Fruit fly (Drosophila melanogaster) whole organism, embryonic: ENCODE measurements around the gene DnaJ-1.

Source experiments
- Aef1 ChIP-seq: fragments of 200-800 bp; sonication (Bioruptor generic); IDR thresholded peaks from 3 replicates; pipeline ENCODE4 v1.3.6; 2022; ENCODE audit warnings: missing biosample characterization, missing genetic modification characterization
- CG10462 ChIP-seq: fragments of 200-800 bp; sonication (Bioruptor generic); optimal IDR thresholded peaks from 2 replicates; lab custom pipeline; 2016; ENCODE audit warnings: missing biosample characterization, missing genetic modification characterization
- CG12219 ChIP-seq: fragments of 200-800 bp; sonication (Bioruptor generic); optimal IDR thresholded peaks from 3 replicates; lab custom pipeline; 2018; ENCODE audit warnings: missing biosample characterization, mild to moderate bottlenecking, missing genetic modification characterization
- CG12236 ChIP-seq: fragments of 200-800 bp; sonication (Bioruptor generic); optimal IDR thresholded peaks from 2 replicates; lab custom pipeline; 2016; ENCODE audit warnings: missing biosample characterization, missing genetic modification characterization
- CG13424 ChIP-seq: fragments of 200-800 bp; sonication (Bioruptor generic); optimal IDR thresholded peaks from 2 replicates; lab custom pipeline; 2019; ENCODE audit warnings: missing biosample characterization, mild to moderate bottlenecking, missing genetic modification characterization, moderate library complexity
- CG13775 ChIP-seq: fragments of 200-800 bp; sonication (Bioruptor generic); optimal IDR thresholded peaks from 3 replicates; lab custom pipeline; 2017; ENCODE audit warnings: missing biosample characterization, mild to moderate bottlenecking, missing genetic modification characterization
- CG13894 ChIP-seq: fragments of 200-800 bp; sonication (Bioruptor generic); optimal IDR thresholded peaks from 3 replicates; lab custom pipeline; 2018; ENCODE audit warnings: missing biosample characterization, mild to moderate bottlenecking, missing genetic modification characterization, moderate library complexity
- CG14050 ChIP-seq: fragments of 200-800 bp; sonication (Bioruptor generic); IDR thresholded peaks from 3 replicates; pipeline ENCODE4 v1.3.6; 2022; ENCODE audit warnings: missing biosample characterization, missing genetic modification characterization
- CG1529 ChIP-seq: fragments of 200-800 bp; sonication (Bioruptor generic); optimal IDR thresholded peaks from 3 replicates; lab custom pipeline; 2018; ENCODE audit warnings: missing biosample characterization, missing genetic modification characterization
- CG18599 ChIP-seq: fragments of 200-800 bp; sonication (Bioruptor generic); optimal IDR thresholded peaks from 3 replicates; lab custom pipeline; 2017; ENCODE audit warnings: missing biosample characterization, missing genetic modification characterization, mild to moderate bottlenecking, moderate library complexity, missing genetic modification reagents
- CG2202 ChIP-seq: fragments of 200-800 bp; sonication (Bioruptor generic); optimal IDR thresholded peaks from 2 replicates; lab custom pipeline; 2018; ENCODE audit warnings: missing biosample characterization, mild to moderate bottlenecking, missing genetic modification characterization
- CG33557 ChIP-seq: fragments of 200-800 bp; sonication (Bioruptor generic); optimal IDR thresholded peaks from 2 replicates; lab custom pipeline; 2019; ENCODE audit warnings: missing biosample characterization, mild to moderate bottlenecking, missing genetic modification characterization, moderate library complexity
- CG4424 ChIP-seq: fragments of 200-800 bp; sonication (Bioruptor generic); optimal IDR thresholded peaks from 3 replicates; lab custom pipeline; 2016; ENCODE audit warnings: missing biosample characterization, missing genetic modification characterization
- CG5245 ChIP-seq: fragments of 200-800 bp; sonication (Bioruptor generic); optimal IDR thresholded peaks from 3 replicates; lab custom pipeline; 2016; ENCODE audit warnings: missing biosample characterization, missing genetic modification characterization
- CG6854 ChIP-seq: fragments of 200-800 bp; sonication (Bioruptor generic); optimal IDR thresholded peaks from 3 replicates; lab custom pipeline; 2017; ENCODE audit warnings: missing biosample characterization, mild to moderate bottlenecking, missing genetic modification characterization
- CG7786 ChIP-seq: fragments of 200-800 bp; sonication (Bioruptor generic); optimal IDR thresholded peaks from 2 replicates; lab custom pipeline; 2016; ENCODE audit warnings: missing biosample characterization, missing genetic modification characterization
- CG7839 ChIP-seq: fragments of 200-800 bp; sonication (Bioruptor generic); optimal IDR thresholded peaks from 3 replicates; lab custom pipeline; 2018; ENCODE audit warnings: missing biosample characterization, mild to moderate bottlenecking, missing genetic modification characterization, moderate library complexity
- CG9797 ChIP-seq: fragments of 200-800 bp; sonication (Bioruptor generic); optimal IDR thresholded peaks from 3 replicates; lab custom pipeline; 2018; ENCODE audit warnings: missing biosample characterization, mild to moderate bottlenecking, missing genetic modification characterization
- CTCF ChIP-seq: fragments of 200-800 bp; sonication (Bioruptor generic); optimal IDR thresholded peaks from 2 replicates; lab custom pipeline; 2017; ENCODE audit warnings: missing biosample characterization, mild to moderate bottlenecking, missing genetic modification characterization, moderate library complexity
- CoRest ChIP-seq: fragments of 200-800 bp; sonication (Bioruptor generic); optimal IDR thresholded peaks from 3 replicates; lab custom pipeline; 2018; ENCODE audit warnings: missing biosample characterization, mild to moderate bottlenecking, missing genetic modification characterization, moderate library complexity
- D19A ChIP-seq: fragments of 200-800 bp; optimal IDR thresholded peaks from 3 replicates; lab custom pipeline; 2019; ENCODE audit warnings: missing biosample characterization, mild to moderate bottlenecking, missing genetic modification characterization, moderate library complexity
- Dip3 ChIP-seq: fragments of 200-800 bp; sonication (Bioruptor generic); optimal IDR thresholded peaks from 3 replicates; lab custom pipeline; 2016; ENCODE audit warnings: missing biosample characterization, missing genetic modification characterization
- Ets97D ChIP-seq: fragments of 200-800 bp; sonication (Bioruptor generic); optimal IDR thresholded peaks from 3 replicates; lab custom pipeline; 2016; ENCODE audit warnings: missing biosample characterization, missing genetic modification characterization
- Fer2 ChIP-seq: fragments of 200-800 bp; sonication (Bioruptor generic); optimal IDR thresholded peaks from 2 replicates; lab custom pipeline; 2018; ENCODE audit warnings: missing biosample characterization, mild to moderate bottlenecking, missing genetic modification characterization, moderate library complexity
- Gsc ChIP-seq: fragments of 200-800 bp; sonication (Bioruptor generic); IDR thresholded peaks from 2 replicates; pipeline ENCODE4 v1.3.6; 2022; ENCODE audit warnings: missing biosample characterization, missing genetic modification characterization
- H2.0 ChIP-seq: fragments of 200-800 bp; sonication (Bioruptor generic); IDR thresholded peaks from 2 replicates; pipeline ENCODE4 v1.3.6; 2022; ENCODE audit warnings: missing biosample characterization, missing genetic modification characterization
- HLHmδ ChIP-seq: fragments of 200-800 bp; sonication (Bioruptor generic); optimal IDR thresholded peaks from 2 replicates; lab custom pipeline; 2018; ENCODE audit warnings: missing biosample characterization, mild to moderate bottlenecking, missing genetic modification characterization, moderate library complexity
- Mrtf ChIP-seq: fragments of 200-800 bp; sonication (Bioruptor generic); IDR thresholded peaks from 3 replicates; pipeline ENCODE4 v1.3.6; 2022; ENCODE audit warnings: missing biosample characterization, missing genetic modification characterization
- Poxn ChIP-seq: fragments of 200-800 bp; sonication (Bioruptor generic); IDR thresholded peaks from 2 replicates; pipeline ENCODE4 v1.3.6; 2022; ENCODE audit warnings: missing biosample characterization, missing genetic modification characterization
- Vsx1 ChIP-seq: fragments of 200-800 bp; sonication (Bioruptor generic); optimal IDR thresholded peaks from 2 replicates; lab custom pipeline; 2017; ENCODE audit warnings: missing biosample characterization, mild to moderate bottlenecking, missing genetic modification characterization, missing genetic modification reagents
- amos ChIP-seq: fragments of 200-800 bp; sonication (Bioruptor generic); IDR thresholded peaks from 2 replicates; pipeline ENCODE4 v1.3.6; 2022; ENCODE audit warnings: missing biosample characterization, missing genetic modification characterization; ENCODE audit not compliant: partially characterized antibody
- ara ChIP-seq: fragments of 200-800 bp; sonication (Bioruptor generic); IDR thresholded peaks from 2 replicates; pipeline ENCODE4 v1.3.6; 2022; ENCODE audit warnings: missing biosample characterization, missing genetic modification characterization
- bab2 ChIP-seq: fragments of 200-800 bp; sonication (Bioruptor generic); optimal IDR thresholded peaks from 2 replicates; lab custom pipeline; 2016; ENCODE audit warnings: missing biosample characterization, missing genetic modification characterization
- crp ChIP-seq, 2 experiments: fragments of 200-800 bp; sonication (Bioruptor generic); optimal IDR thresholded peaks; 2 replicates in 1 of 2; 3 replicates in 1 of 2; lab custom pipeline; 2017; ENCODE audit warnings: missing biosample characterization in 2 of 2, missing genetic modification characterization in 2 of 2, mild to moderate bottlenecking in 1 of 2, moderate library complexity in 1 of 2
- dan ChIP-seq: fragments of 200-800 bp; sonication (Bioruptor generic); IDR thresholded peaks from 2 replicates; pipeline ENCODE4 v1.3.6; 2022; ENCODE audit warnings: missing biosample characterization, missing genetic modification characterization
- dm ChIP-seq: fragments of 200-800 bp; sonication (Bioruptor generic); optimal IDR thresholded peaks from 3 replicates; lab custom pipeline; 2016; ENCODE audit warnings: missing biosample characterization, missing genetic modification characterization
- dpn ChIP-seq, 2 experiments: fragments of 200-800 bp; sonication (Bioruptor generic); optimal IDR thresholded peaks; 3 replicates each; lab custom pipeline; 2016; ENCODE audit warnings: missing biosample characterization in 2 of 2, missing genetic modification characterization in 2 of 2
- eve ChIP-seq, 2 experiments: fragments of >200 bp; optimal IDR thresholded peaks; 2 replicates each; lab custom pipeline; 2017; ENCODE audit warnings: missing biosample characterization in 2 of 2, missing genetic modification characterization in 2 of 2
- gem ChIP-seq: fragments of 200-800 bp; sonication (Bioruptor generic); optimal IDR thresholded peaks from 2 replicates; lab custom pipeline; 2019; ENCODE audit warnings: missing biosample characterization, mild to moderate bottlenecking, missing genetic modification characterization, moderate library complexity
- grau ChIP-seq: fragments of 200-800 bp; optimal IDR thresholded peaks from 3 replicates; lab custom pipeline; 2019; ENCODE audit warnings: missing biosample characterization, mild to moderate bottlenecking, missing genetic modification characterization, moderate library complexity
- hb ChIP-seq: fragments of 200-800 bp; sonication (Bioruptor generic); IDR thresholded peaks from 3 replicates; pipeline ENCODE4 v1.3.6; 2022; ENCODE audit warnings: missing biosample characterization, missing genetic modification characterization; ENCODE audit not compliant: partially characterized antibody
- nmo ChIP-seq: fragments of 200-800 bp; sonication (Bioruptor generic); optimal IDR thresholded peaks from 2 replicates; lab custom pipeline; 2018; ENCODE audit warnings: missing biosample characterization, mild to moderate bottlenecking, missing genetic modification characterization, moderate library complexity
- pfk ChIP-seq: fragments of 200-800 bp; sonication (Bioruptor generic); optimal IDR thresholded peaks from 2 replicates; lab custom pipeline; 2018; ENCODE audit warnings: missing biosample characterization, mild to moderate bottlenecking, missing genetic modification characterization, moderate library complexity
- sens-2 ChIP-seq: fragments of 200-800 bp; sonication (Bioruptor generic); IDR thresholded peaks from 2 replicates; pipeline ENCODE4 v1.3.6; 2022; ENCODE audit warnings: missing biosample characterization, missing genetic modification characterization
- toy ChIP-seq: fragments of 200-800 bp; sonication (Bioruptor generic); IDR thresholded peaks from 2 replicates; pipeline ENCODE4 v1.3.6; 2022; ENCODE audit warnings: missing biosample characterization, missing genetic modification characterization
- ttk ChIP-seq: fragments of 200-800 bp; sonication (Bioruptor generic); IDR thresholded peaks from 2 replicates; pipeline ENCODE4 v2.1.2; 2022; ENCODE audit warnings: missing biosample characterization, missing genetic modification characterization
- tup ChIP-seq: fragments of 200-800 bp; sonication (Bioruptor generic); optimal IDR thresholded peaks from 2 replicates; lab custom pipeline; 2016; ENCODE audit warnings: missing biosample characterization, mild to moderate bottlenecking, missing genetic modification characterization, moderate library complexity
- unc-4 ChIP-seq: fragments of 200-800 bp; sonication (Bioruptor generic); IDR thresholded peaks from 2 replicates; pipeline ENCODE4 v1.3.6; 2022; ENCODE audit warnings: missing biosample characterization, missing genetic modification characterization; ENCODE audit not compliant: partially characterized antibody
- usp ChIP-seq: fragments of >200 bp; optimal IDR thresholded peaks from 2 replicates; lab custom pipeline; 2017; ENCODE audit warnings: missing biosample characterization, missing genetic modification characterization
- zen2 ChIP-seq: fragments of 200-800 bp; sonication (Bioruptor generic); IDR thresholded peaks from 3 replicates; pipeline ENCODE4 v1.3.6; 2022; ENCODE audit warnings: missing biosample characterization, missing genetic modification characterization; ENCODE audit not compliant: partially characterized antibody

Gene DnaJ-1

DNA sequence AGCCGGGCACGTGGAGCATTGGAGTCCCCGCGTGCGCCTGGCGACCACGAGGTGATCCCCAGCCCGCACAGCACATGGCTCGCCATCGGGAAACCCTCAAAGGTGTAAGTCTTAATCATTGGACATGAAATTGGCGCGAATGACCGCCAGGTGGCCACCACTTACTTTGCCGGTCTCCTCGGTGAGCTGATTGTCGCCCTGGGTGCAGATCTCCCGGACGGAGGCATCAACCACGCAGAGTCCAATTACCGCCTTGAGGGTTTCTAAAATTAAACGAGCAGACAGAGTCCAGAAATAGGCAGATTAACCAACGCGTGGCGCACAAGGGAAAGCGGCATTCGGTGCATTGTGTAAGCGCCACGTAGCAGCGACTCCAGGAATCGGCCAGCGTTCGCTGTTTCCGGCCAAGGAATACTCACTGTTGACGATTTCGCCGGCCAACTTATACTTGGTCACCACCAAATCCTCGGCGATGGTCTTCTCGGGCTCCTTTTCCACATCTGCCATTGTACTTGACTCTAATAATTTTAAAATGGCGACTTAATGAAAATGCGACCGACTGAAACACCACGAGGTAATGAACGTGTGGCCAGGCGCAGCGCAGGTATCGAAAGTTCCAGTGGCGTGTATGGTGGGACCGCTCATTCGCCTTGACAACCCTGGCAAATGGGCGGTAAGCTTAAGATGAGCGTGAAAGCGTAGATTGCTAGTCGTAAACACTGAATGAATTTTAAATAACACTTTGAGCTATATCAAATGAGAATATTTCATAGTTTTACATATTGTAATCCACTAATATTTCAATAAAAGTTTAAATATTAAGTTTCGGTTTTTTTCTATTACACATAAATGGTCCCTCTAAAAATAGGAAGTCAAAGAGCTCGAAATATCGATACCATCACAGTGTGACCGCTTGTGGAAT, 13.2 kb upstream of the DnaJ-1 start, which contains the start of gene CG10576 (continued):
- no peak for TF ChIP-seq Mrtf (GFP tag; lab: Robert Waterston, UW)
- no peak for TF ChIP-seq crp (GFP tag; optimal IDR thresholded peaks at IDR 0.05; lab: Kevin White, UChicago)
- peak; percentile 68 for TF ChIP-seq nmo
- TF ChIP-seq CG5245 (GFP tag; lab: Kevin White, UChicago): no peak
- no peak for TF ChIP-seq CG7786 (GFP tag; lab: Kevin White, UChicago)
- TF ChIP-seq H2.0 (GFP tag; lab: Robert Waterston, UW): no peak
- TF ChIP-seq unc-4: peak; percentile 68; the same call in 1 of the 2 replicates
- peak; percentile 98 for TF ChIP-seq dm
- TF ChIP-seq dpn (GFP tag; optimal IDR thresholded peaks at IDR 0.05; lab: Kevin White, UChicago): peak in 1 of 2 experiments; percentile 8
- TF ChIP-seq amos (GFP tag; lab: Robert Waterston, UW): peak; percentile 58
- no peak for TF ChIP-seq CG4424 (GFP tag; lab: Kevin White, UChicago)
- TF ChIP-seq usp (GFP tag; lab: Kevin White, UChicago): no peak
- TF ChIP-seq Dip3 (GFP tag; lab: Kevin White, UChicago): no peak
- no peak for TF ChIP-seq tup (GFP tag; lab: Kevin White, UChicago)
- peak; percentile 13 for TF ChIP-seq CG33557 (GFP tag; lab: Kevin White, UChicago)
- TF ChIP-seq zen2 (GFP tag; lab: Robert Waterston, UW): no peak
- peak; percentile 73 for TF ChIP-seq Ets97D (GFP tag; lab: Kevin White, UChicago)
- TF ChIP-seq Gsc: no peak
- no peak for TF ChIP-seq CG13424 (tag; lab: Kevin White, UChicago)
- no peak for TF ChIP-seq sens-2 (GFP tag; lab: Robert Waterston, UW)
- no peak for TF ChIP-seq CoRest (tag; lab: Kevin White, UChicago)
- TF ChIP-seq dan (GFP tag; lab: Robert Waterston, UW): no peak
- no peak for TF ChIP-seq bab2 (GFP tag; lab: Kevin White, UChicago)
- TF ChIP-seq gem (tag; lab: Kevin White, UChicago): no peak
- peak; percentile 2 for TF ChIP-seq HLHmδ (GFP tag; lab: Kevin White, UChicago)
- TF ChIP-seq toy: no peak
- TF ChIP-seq Poxn: no peak
- TF ChIP-seq CG18599 (GFP tag; lab: Kevin White, UChicago): no peak
- TF ChIP-seq CG1529 (GFP tag; lab: Kevin White, UChicago): no peak
- no peak for TF ChIP-seq CG13775
- TF ChIP-seq CG10462: no peak
- TF ChIP-seq Vsx1: no peak
- no peak for TF ChIP-seq ttk (GFP tag; lab: Robert Waterston, UW)
- no peak for TF ChIP-seq CG12219 (GFP tag; lab: Kevin White, UChicago)
- no peak for TF ChIP-seq ara
- no peak for TF ChIP-seq pfk (GFP tag; lab: Kevin White, UChicago)
- no peak for TF ChIP-seq hb (GFP tag; lab: Robert Waterston, UW)
- no peak for TF ChIP-seq CG12236
- TF ChIP-seq Fer2 (tag; lab: Kevin White, UChicago): no peak
- no peak for TF ChIP-seq CG13894
- no peak for TF ChIP-seq Aef1 (GFP tag; lab: Robert Waterston, UW)
- no peak for TF ChIP-seq D19A (tag; lab: Kevin White, UChicago)
- no peak for TF ChIP-seq eve (GFP tag; optimal IDR thresholded peaks at IDR 0.05; lab: Kevin White, UChicago)
- TF ChIP-seq CG7839 (tag; lab: Kevin White, UChicago): no peak
- no peak for TF ChIP-seq CG14050
- no peak for TF ChIP-seq CG2202 (tag; lab: Kevin White, UChicago)
- TF ChIP-seq CG6854 (GFP tag; lab: Kevin White, UChicago): peak; percentile 7
- TF ChIP-seq CG9797: peak; percentile 98
- peak; percentile 78 for TF ChIP-seq CTCF (GFP tag; lab: Kevin White, UChicago)
- no peak for TF ChIP-seq grau
